Worm (Caenorhabditis elegans) whole organism, mixed stage, embryonic: Measurements from ENCODE around the gene F14F8.14.

Experiments used
- bed-3 ChIP-seq: fragments of 200-800 bp; sonication (Bioruptor generic); optimal IDR thresholded peaks from 3 replicates; lab custom pipeline; 2018; ENCODE audit warnings: mild to moderate bottlenecking, missing genetic modification characterization, moderate library complexity, missing compliant biosample characterization
- blmp-1 ChIP-seq: fragments of 150-350 bp; optimal IDR thresholded peaks from 2 replicates; lab custom pipeline; 2014; ENCODE audit warnings: missing biosample characterization, missing genetic modification characterization
- ceh-39 ChIP-seq: fragments of 150-350 bp; optimal IDR thresholded peaks from 2 replicates; lab custom pipeline; 2014; ENCODE audit warnings: missing biosample characterization, missing genetic modification characterization
- ceh-43 ChIP-seq: fragments of 200-800 bp; sonication (Bioruptor generic); optimal IDR thresholded peaks from 2 replicates; lab custom pipeline; 2018; ENCODE audit warnings: mild to moderate bottlenecking, missing genetic modification characterization, moderate library complexity, missing compliant biosample characterization
- ceh-83 ChIP-seq: fragments of 200-800 bp; sonication (Bioruptor generic); optimal IDR thresholded peaks from 2 replicates; lab custom pipeline; 2018; ENCODE audit warnings: mild to moderate bottlenecking, missing genetic modification characterization, missing compliant biosample characterization
- ces-1 ChIP-seq: fragments of 150-350 bp; optimal IDR thresholded peaks from 2 replicates; lab custom pipeline; 2014; ENCODE audit warnings: missing biosample characterization, missing genetic modification reagents, missing genetic modification characterization
- cnd-1 ChIP-seq: fragments of 200-800 bp; sonication (Bioruptor generic); optimal IDR thresholded peaks from 2 replicates; lab custom pipeline; 2018; ENCODE audit warnings: mild to moderate bottlenecking, missing genetic modification characterization, missing compliant biosample characterization
- drap-1 ChIP-seq: fragments of 200-800 bp; sonication (Bioruptor generic); optimal IDR thresholded peaks from 3 replicates; lab custom pipeline; 2018; ENCODE audit warnings: mild to moderate bottlenecking, missing genetic modification characterization, missing compliant biosample characterization
- elt-1 ChIP-seq: sonication (generic microtip); optimal IDR thresholded peaks from 2 replicates; lab custom pipeline; 2017; ENCODE audit warnings: missing genetic modification characterization, mild to moderate bottlenecking, missing compliant biosample characterization, antibody characterized with exemption, moderate library complexity, borderline replicate concordance; ENCODE audit not compliant: insufficient read depth
- elt-3 ChIP-seq: fragments of 150-350 bp; optimal IDR thresholded peaks from 2 replicates; lab custom pipeline; 2014; ENCODE audit warnings: missing biosample characterization, missing genetic modification characterization
- flh-1 ChIP-seq: fragments of 200-800 bp; sonication (Bioruptor generic); optimal IDR thresholded peaks from 2 replicates; lab custom pipeline; 2018; ENCODE audit warnings: mild to moderate bottlenecking, missing genetic modification characterization, moderate library complexity, missing compliant biosample characterization
- ham-2 ChIP-seq: fragments of 200-800 bp; sonication (Bioruptor generic); optimal IDR thresholded peaks from 2 replicates; lab custom pipeline; 2018; ENCODE audit warnings: mild to moderate bottlenecking, missing genetic modification characterization, missing compliant biosample characterization
- lin-32 ChIP-seq: fragments of 200-800 bp; sonication (Bioruptor generic); optimal IDR thresholded peaks from 2 replicates; lab custom pipeline; 2018; ENCODE audit warnings: mild to moderate bottlenecking, missing genetic modification characterization, missing compliant biosample characterization
- lsy-2 ChIP-seq: fragments of 150-350 bp; optimal IDR thresholded peaks from 2 replicates; lab custom pipeline; 2014; ENCODE audit warnings: missing biosample characterization, missing genetic modification characterization
- mab-5 ChIP-seq: fragments of 150-350 bp; optimal IDR thresholded peaks from 2 replicates; lab custom pipeline; 2014; ENCODE audit warnings: missing biosample characterization, missing genetic modification characterization
- mep-1 ChIP-seq: fragments of 150-350 bp; optimal IDR thresholded peaks from 2 replicates; lab custom pipeline; 2017; ENCODE audit warnings: missing biosample characterization, missing genetic modification reagents, missing genetic modification characterization, inconsistent platforms
- mls-2 ChIP-seq: sonication (generic microtip); optimal IDR thresholded peaks from 2 replicates; lab custom pipeline; 2016; ENCODE audit warnings: mild to moderate bottlenecking, missing genetic modification characterization, moderate library complexity, missing compliant biosample characterization
- nhr-12 ChIP-seq: fragments of 150-350 bp; optimal IDR thresholded peaks from 2 replicates; lab custom pipeline; 2014; ENCODE audit warnings: missing biosample characterization, missing genetic modification characterization
- nhr-2 ChIP-seq: fragments of 150-350 bp; optimal IDR thresholded peaks from 2 replicates; lab custom pipeline; 2014; ENCODE audit warnings: missing biosample characterization, missing genetic modification characterization
- nhr-237 ChIP-seq: fragments of 150-350 bp; optimal IDR thresholded peaks from 2 replicates; lab custom pipeline; 2014; ENCODE audit warnings: missing biosample characterization, missing genetic modification characterization
- nhr-28 ChIP-seq: fragments of 150-350 bp; optimal IDR thresholded peaks from 2 replicates; lab custom pipeline; 2014; ENCODE audit warnings: missing biosample characterization, missing genetic modification characterization
- nhr-76 ChIP-seq: sonication (generic microtip); optimal IDR thresholded peaks from 2 replicates; lab custom pipeline; 2017; ENCODE audit warnings: missing biosample characterization, missing genetic modification characterization
- sem-2 ChIP-seq: fragments of 200-800 bp; sonication (Bioruptor generic); optimal IDR thresholded peaks from 2 replicates; lab custom pipeline; 2018; ENCODE audit warnings: mild to moderate bottlenecking, missing genetic modification characterization, missing compliant biosample characterization
- snpc-4 ChIP-seq: fragments of 150-350 bp; optimal IDR thresholded peaks from 2 replicates; lab custom pipeline; 2014; ENCODE audit warnings: missing biosample characterization, missing genetic modification characterization
- sptf-1 ChIP-seq: sonication (generic microtip); optimal IDR thresholded peaks from 2 replicates; lab custom pipeline; 2017; ENCODE audit warnings: mild to moderate bottlenecking, missing genetic modification characterization, moderate library complexity, missing compliant biosample characterization
- tbx-8 ChIP-seq: fragments of 200-800 bp; sonication (Bioruptor generic); optimal IDR thresholded peaks from 2 replicates; lab custom pipeline; 2018; ENCODE audit warnings: mild to moderate bottlenecking, missing genetic modification characterization, moderate library complexity, missing compliant biosample characterization
- unc-120 ChIP-seq: sonication (generic microtip); optimal IDR thresholded peaks from 2 replicates; lab custom pipeline; 2017; ENCODE audit warnings: missing genetic modification characterization, missing compliant biosample characterization; ENCODE audit not compliant: poor library complexity, severe bottlenecking
- unc-39 ChIP-seq: fragments of 150-350 bp; optimal IDR thresholded peaks from 2 replicates; lab custom pipeline; 2014; ENCODE audit warnings: missing biosample characterization, missing genetic modification characterization
- unc-62 ChIP-seq: fragments of 150-350 bp; optimal IDR thresholded peaks from 2 replicates; lab custom pipeline; 2014; ENCODE audit warnings: missing biosample characterization, missing genetic modification reagents, missing genetic modification characterization
- zip-8 ChIP-seq: fragments of 150-350 bp; optimal IDR thresholded peaks from 2 replicates; lab custom pipeline; 2014; ENCODE audit warnings: missing biosample characterization, missing genetic modification characterization
- ztf-11 ChIP-seq: fragments of 150-350 bp; optimal IDR thresholded peaks from 2 replicates; lab custom pipeline; 2014; ENCODE audit warnings: missing biosample characterization, missing genetic modification characterization

F14F8.14 gene

DNA sequence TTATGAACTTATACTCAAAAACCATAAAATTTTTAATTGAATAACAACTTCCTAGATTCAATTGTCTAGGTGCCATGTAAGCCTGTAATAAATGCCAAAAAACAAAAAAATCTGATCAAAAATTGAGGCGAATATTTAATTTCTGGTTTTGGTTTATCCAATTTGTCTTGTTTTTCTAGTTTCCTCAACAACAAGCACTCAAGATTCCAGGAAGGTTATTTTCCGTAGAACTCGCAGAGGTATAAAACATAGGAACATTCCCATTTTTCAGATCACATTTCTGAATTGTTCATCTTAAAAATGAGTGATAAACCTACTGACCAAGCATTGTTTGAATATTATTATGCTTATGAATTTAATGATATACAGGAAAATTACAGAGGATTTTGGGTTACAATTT is 30.6 kb upstream of the F14F8.14 start, which contains the start of gene srw-41:
srw-41 (plus strand) TSS at position 301 of the 400 bp plus-strand sequence.
- TF ChIP-seq ztf-11 (tag; lab: Kevin White, UChicago) (no peak), blmp-1 (tag; lab: Kevin White, UChicago) (no peak), nhr-12 (tag; lab: Kevin White, UChicago) (no peak), drap-1 (GFP tag; lab: Kevin White, UChicago) (no peak), nhr-28 (tag; lab: Kevin White, UChicago) (no peak), ceh-43 (no peak), mls-2 (tag; lab: Kevin White, UChicago) (no peak), bed-3 (GFP tag; lab: Kevin White, UChicago) (no peak), cnd-1 (tag; lab: Kevin White, UChicago) (no peak), unc-39 (no peak), zip-8 (no peak), ces-1 (GFP tag; lab: Kevin White, UChicago) (no peak), mab-5 (tag; lab: Kevin White, UChicago) (no peak), flh-1 (GFP tag; lab: Kevin White, UChicago) (no peak), ham-2 (GFP tag; lab: Kevin White, UChicago) (no peak), nhr-237 (no peak), unc-62 (GFP tag; lab: Kevin White, UChicago) (no peak), ceh-83 (GFP tag; lab: Kevin White, UChicago) (no peak), elt-1 (no peak), lsy-2 (tag; lab: Kevin White, UChicago) (no peak)

DNA sequence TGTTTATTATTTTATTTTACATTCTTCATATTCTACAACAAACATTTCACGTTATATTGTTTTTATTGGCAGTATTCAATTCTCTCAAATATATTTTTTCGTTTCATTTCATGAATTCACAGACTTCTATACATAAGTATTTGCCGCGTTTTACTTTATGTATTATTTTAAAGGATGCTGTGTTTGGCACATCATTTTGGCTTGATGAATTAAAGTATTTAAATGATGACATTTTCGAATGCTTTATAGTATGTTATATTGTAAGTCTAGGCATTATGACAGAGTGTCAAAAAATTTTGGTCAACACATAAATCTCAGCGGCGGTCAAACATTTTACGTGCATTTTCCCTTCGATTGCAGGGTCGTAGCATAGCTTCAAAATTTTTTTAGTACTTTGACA is 29.0 kb upstream of the F14F8.14 start:
- TF ChIP-seq flh-1 (GFP tag; lab: Kevin White, UChicago), result no peak
- no peak for TF ChIP-seq snpc-4 (tag; lab: Kevin White, UChicago)
- no peak for TF ChIP-seq tbx-8 (GFP tag; lab: Kevin White, UChicago)
- no peak for TF ChIP-seq nhr-76 (tag; lab: Kevin White, UChicago)
- TF ChIP-seq elt-3 (tag; lab: Kevin White, UChicago), result no peak
- TF ChIP-seq lsy-2 (tag; lab: Kevin White, UChicago), result no peak
- no peak for TF ChIP-seq ces-1 (GFP tag; lab: Kevin White, UChicago)
- no peak for TF ChIP-seq ceh-39 (tag; lab: Kevin White, UChicago)
- TF ChIP-seq ztf-11 (tag; lab: Kevin White, UChicago), result no peak
- TF ChIP-seq nhr-12 (tag; lab: Kevin White, UChicago), result no peak
- no peak for TF ChIP-seq bed-3 (GFP tag; lab: Kevin White, UChicago)
- TF ChIP-seq, all 35 proteins: peak for 0

DNA sequence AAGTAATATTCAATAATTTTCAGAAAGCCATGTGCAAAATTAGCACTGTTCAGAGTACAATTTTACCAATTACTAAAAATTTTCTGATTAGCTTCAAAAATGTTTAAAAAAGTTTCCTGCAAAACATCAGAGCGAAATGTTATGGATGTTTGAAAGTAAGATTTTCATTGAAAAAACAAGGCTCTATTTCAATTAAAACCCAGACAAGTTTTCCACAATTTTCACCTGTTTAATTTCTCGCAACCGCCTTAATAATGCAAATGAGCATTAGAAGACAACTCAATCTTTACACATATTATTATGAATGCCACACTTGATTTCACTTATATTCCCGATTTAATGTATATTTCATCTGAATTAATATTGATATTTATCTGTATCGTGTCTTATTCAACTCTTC is 28.0 kb upstream of the F14F8.14 start, which contains the start of gene srz-101:
srz-101 (plus strand) TSS at position 301 of the 400 bp plus-strand sequence.
- no peak for TF ChIP-seq nhr-2 (tag; lab: Kevin White, UChicago)
- TF ChIP-seq unc-120 (tag; lab: Kevin White, UChicago), result no peak
- TF ChIP-seq ceh-83 (GFP tag; lab: Kevin White, UChicago), result no peak
- TF ChIP-seq drap-1 (GFP tag; lab: Kevin White, UChicago), result no peak
- no peak for TF ChIP-seq tbx-8 (GFP tag; lab: Kevin White, UChicago)
- no peak for TF ChIP-seq elt-1
- TF ChIP-seq zip-8, result no peak
- TF ChIP-seq nhr-237, result no peak
- no peak for TF ChIP-seq cnd-1 (tag; lab: Kevin White, UChicago)
- TF ChIP-seq ces-1 (GFP tag; lab: Kevin White, UChicago), result no peak
- TF ChIP-seq flh-1 (GFP tag; lab: Kevin White, UChicago), result no peak
- no peak for TF ChIP-seq ceh-39 (tag; lab: Kevin White, UChicago)
- TF ChIP-seq elt-3 (tag; lab: Kevin White, UChicago), result no peak
- no peak for TF ChIP-seq lin-32 (GFP tag; lab: Kevin White, UChicago)
- no peak for TF ChIP-seq sptf-1 (tag; lab: Kevin White, UChicago)
- TF ChIP-seq snpc-4 (tag; lab: Kevin White, UChicago), result no peak

DNA sequence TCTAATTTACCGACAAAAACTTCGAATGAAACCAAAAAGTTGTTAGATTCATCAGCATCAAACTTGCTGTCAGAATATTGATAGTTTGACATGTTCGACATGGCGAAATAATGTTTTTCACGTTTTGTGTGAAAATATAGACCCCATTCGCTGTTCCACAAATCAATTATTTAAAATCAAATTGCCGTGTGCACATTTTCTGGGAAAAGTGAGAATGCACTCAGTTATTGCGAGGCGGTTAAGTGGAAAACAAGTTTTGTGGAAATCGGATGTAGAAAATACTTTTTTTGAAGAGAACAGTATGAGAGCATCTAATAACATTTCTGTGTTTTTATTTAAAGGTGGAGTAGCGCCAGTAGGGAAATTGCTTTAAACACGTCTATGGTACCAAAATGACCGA is 27.2 kb upstream of the F14F8.14 start, which contains the start of gene srw-42:
srw-42 (minus strand) TSS at position 101 of the 400 bp plus-strand sequence.
- TF ChIP-seq nhr-12 (tag; lab: Kevin White, UChicago) (no peak), drap-1 (GFP tag; lab: Kevin White, UChicago) (no peak), mep-1 (no peak), ceh-43 (no peak), ceh-83 (GFP tag; lab: Kevin White, UChicago) (no peak), unc-39 (no peak), elt-1 (no peak), elt-3 (tag; lab: Kevin White, UChicago) (no peak), sem-2 (GFP tag; lab: Kevin White, UChicago) (no peak), snpc-4 (tag; lab: Kevin White, UChicago) (no peak), unc-62 (GFP tag; lab: Kevin White, UChicago) (no peak), tbx-8 (GFP tag; lab: Kevin White, UChicago) (no peak)
